Fruit fly (Drosophila melanogaster): ENCODE measurements around the gene TfIIA-L.

TfIIA-L gene

DNA sequence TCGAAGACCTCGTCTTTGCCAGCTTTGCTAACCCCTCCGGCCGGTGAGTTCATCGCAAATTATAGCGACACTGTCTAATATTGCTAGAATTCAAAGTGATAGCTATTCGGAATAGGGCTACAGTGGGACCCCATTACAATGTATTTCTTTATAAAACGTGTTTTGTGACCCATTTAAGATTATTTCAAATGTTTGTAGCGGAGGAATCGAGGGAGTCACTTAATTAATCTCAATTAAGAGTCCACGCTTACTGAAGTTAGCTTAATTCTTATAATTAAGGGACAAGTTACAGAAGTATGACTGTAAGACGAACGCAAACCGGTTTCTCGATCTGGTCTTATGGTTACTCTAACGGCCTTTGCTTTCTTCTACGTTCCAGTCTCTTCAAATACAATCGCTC is 38.7 kb downstream of the TfIIA-L start (continued):
- TF ChIP-seq Hand (GFP tag; optimal IDR thresholded peaks at IDR 0.05), result no peak
- 0 out of 2 replicates have a peak, but pooled peaks have one; percentile 35 for TF ChIP-seq CG14014 (GFP tag; IDR thresholded peaks at IDR 0.05)
- no peak for TF ChIP-seq ab (GFP tag; optimal IDR thresholded peaks at IDR 0.05)
- TF ChIP-seq CG6791 (GFP tag; IDR thresholded peaks at IDR 0.05; ENCODE audit: partially characterized antibody), result no peak
- no peak for TF ChIP-seq yki (optimal IDR thresholded peaks at IDR 0.05)
- no peak for TF ChIP-seq CG4328 (GFP tag; optimal IDR thresholded peaks at IDR 0.05)
- TF ChIP-seq da (GFP tag; optimal IDR thresholded peaks at IDR 0.05), result no peak
- no peak for TF ChIP-seq cato (GFP tag; optimal IDR thresholded peaks at IDR 0.05; ENCODE audit: borderline replicate concordance)
- no peak for TF ChIP-seq p53 (GFP tag; optimal IDR thresholded peaks at IDR 0.05)
- TF ChIP-seq CG11695 (GFP tag; IDR thresholded peaks at IDR 0.05), result 0 out of 3 replicates have a peak, but pooled peaks have one; percentile 27
- TF ChIP-seq Sin3A (optimal IDR thresholded peaks at IDR 0.05), result no peak
- no peak for TF ChIP-seq btn (GFP tag; optimal IDR thresholded peaks at IDR 0.05)
- TF ChIP-seq zen2 (GFP tag; IDR thresholded peaks at IDR 0.05; ENCODE audit: partially characterized antibody), result no peak
- TF ChIP-seq salm (tag; optimal IDR thresholded peaks at IDR 0.05), result no peak
- peak; percentile 69 for TF ChIP-seq CG2678 (tag; optimal IDR thresholded peaks at IDR 0.05)
- peak; percentile 27 for TF ChIP-seq dmrt11E (tag; optimal IDR thresholded peaks at IDR 0.05)
- TF ChIP-seq Rfx (GFP tag; IDR thresholded peaks at IDR 0.05), result peak; percentile 75
- TF ChIP-seq Dp (GFP tag; optimal IDR thresholded peaks at IDR 0.05), result no peak
- no peak for TF ChIP-seq CG2129 (GFP tag; IDR thresholded peaks at IDR 0.05; ENCODE audit: partially characterized antibody)
- TF ChIP-seq CG9932 (GFP tag; IDR thresholded peaks at IDR 0.05), result peak; percentile 76
- no peak for TF ChIP-seq twi (tag; optimal IDR thresholded peaks at IDR 0.05)
- peak; percentile 2 for TF ChIP-seq oc (tag; optimal IDR thresholded peaks at IDR 0.05)
- no peak for TF ChIP-seq BEAF-32 (GFP tag; optimal IDR thresholded peaks at IDR 0.05)
- TF ChIP-seq CG3281 (GFP tag; optimal IDR thresholded peaks at IDR 0.05), result peak; percentile 61
- peak; percentile 63 for TF ChIP-seq CG12769 (tag; optimal IDR thresholded peaks at IDR 0.05)
- TF ChIP-seq CG18476 (GFP tag; optimal IDR thresholded peaks at IDR 0.05), result peak; percentile 21
- TF ChIP-seq Ada2b (GFP tag; IDR thresholded peaks at IDR 0.05), result 0 out of 2 replicates have a peak, but pooled peaks have one; percentile 12
- TF ChIP-seq CG13624 (GFP tag; optimal IDR thresholded peaks at IDR 0.05), result peak; percentile 39
- TF ChIP-seq trem (tag; optimal IDR thresholded peaks at IDR 0.05), result no peak
- no peak for TF ChIP-seq Lim3 (GFP tag; IDR thresholded peaks at IDR 0.05)
- no peak for TF ChIP-seq gcm (GFP tag; optimal IDR thresholded peaks at IDR 0.05)
- TF ChIP-seq CG13296 (GFP tag; optimal IDR thresholded peaks at IDR 0.05), result peak; percentile 10
- TF ChIP-seq NC2β (GFP tag; optimal IDR thresholded peaks at IDR 0.05), result no peak
- TF ChIP-seq CG8359 (GFP tag; optimal IDR thresholded peaks at IDR 0.05; ENCODE audit: borderline replicate concordance), result no peak
- no peak for TF ChIP-seq cad (GFP tag; optimal IDR thresholded peaks at IDR 0.05)
- TF ChIP-seq CG11456 (GFP tag; IDR thresholded peaks at IDR 0.05), result no peak
- TF ChIP-seq CG6254 (GFP tag; optimal IDR thresholded peaks at IDR 0.05), result no peak
- no peak for TF ChIP-seq Doc3 (GFP tag; IDR thresholded peaks at IDR 0.05; ENCODE audit: partially characterized antibody)
- TF ChIP-seq CG32767 (GFP tag; IDR thresholded peaks at IDR 0.05), result no peak
- no peak for TF ChIP-seq CG17385 (GFP tag; optimal IDR thresholded peaks at IDR 0.05)
- no peak for TF ChIP-seq sqz (GFP tag; optimal IDR thresholded peaks at IDR 0.05)
- TF ChIP-seq unpg (GFP tag; optimal IDR thresholded peaks at IDR 0.05), result peak; percentile 54
- no peak for TF ChIP-seq peb (GFP tag; IDR thresholded peaks at IDR 0.05)
- TF ChIP-seq ATbp (GFP tag; optimal IDR thresholded peaks at IDR 0.05), result no peak
- peak; percentile 30; the same call in 1 of the 2 replicates for TF ChIP-seq CG8765 (GFP tag; IDR thresholded peaks at IDR 0.05)
- peak; percentile 29 for TF ChIP-seq NfI (GFP tag; optimal IDR thresholded peaks at IDR 0.05)
- no peak; the same call in 1 of the 2 replicates for TF ChIP-seq CG14441 (GFP tag; IDR thresholded peaks at IDR 0.05)
- no peak for TF ChIP-seq CG3847 (GFP tag; IDR thresholded peaks at IDR 0.05)
- TF ChIP-seq Hmr (GFP tag; optimal IDR thresholded peaks at IDR 0.05), result peak; percentile 29
- no peak for TF ChIP-seq inv (GFP tag; IDR thresholded peaks at IDR 0.05; ENCODE audit: partially characterized antibody)
- TF ChIP-seq shn (GFP tag; optimal IDR thresholded peaks at IDR 0.05), result no peak

Measured in whole organism, embryonic.